Worm (Caenorhabditis elegans) whole organism, midembryonic: ENCODE measurements around the gene str-13.

ENCODE experiments used
- T22C8.4 ChIP-seq: fragments of 200-800 bp; sonication (Bioruptor generic); IDR thresholded peaks from 2 replicates; pipeline ENCODE4 v1.3.6; 2022; ENCODE audit warnings: missing genetic modification characterization, missing compliant biosample characterization
- cog-1 ChIP-seq: sonication (generic microtip); optimal IDR thresholded peaks from 2 replicates; lab custom pipeline; 2016; ENCODE audit warnings: missing genetic modification characterization, missing compliant biosample characterization
- flt-1 ChIP-seq: fragments of 200-800 bp; sonication (Bioruptor generic); IDR thresholded peaks from 2 replicates; pipeline ENCODE4 v1.3.6; 2022; ENCODE audit warnings: missing genetic modification characterization, missing compliant biosample characterization
- klf-2 ChIP-seq: fragments of 200-800 bp; sonication (Bioruptor generic); conservative IDR thresholded peaks from 2 replicates; pipeline ENCODE4 v1.3.6; 2022; ENCODE audit warnings: missing genetic modification reagents, missing genetic modification characterization, missing compliant biosample characterization
- med-1 ChIP-seq: sonication (generic microtip); optimal IDR thresholded peaks from 2 replicates; lab custom pipeline; 2017; ENCODE audit warnings: missing genetic modification characterization, mild to moderate bottlenecking, missing compliant biosample characterization, antibody characterized with exemption, missing genetic modification reagents; ENCODE audit not compliant: insufficient read depth
- ref-1 ChIP-seq: fragments of 200-800 bp; sonication (Bioruptor generic); conservative IDR thresholded peaks from 2 replicates; pipeline ENCODE4 v1.3.6; 2022; ENCODE audit warnings: missing genetic modification reagents, missing genetic modification characterization, missing compliant biosample characterization
- tab-1 ChIP-seq: fragments of 200-800 bp; sonication (Bioruptor generic); IDR thresholded peaks from 2 replicates; pipeline ENCODE4 v1.3.6; 2022; ENCODE audit warnings: missing genetic modification characterization, missing compliant biosample characterization
- ztf-23 ChIP-seq: fragments of 200-800 bp; sonication (Bioruptor generic); IDR thresholded peaks from 2 replicates; pipeline ENCODE4 v1.3.6; 2022; ENCODE audit warnings: missing genetic modification reagents, missing genetic modification characterization, missing compliant biosample characterization
- ztf-29 ChIP-seq: fragments of 200-800 bp; sonication (Bioruptor generic); IDR thresholded peaks from 2 replicates; pipeline ENCODE4 v1.3.6; 2022; ENCODE audit warnings: missing genetic modification reagents, missing genetic modification characterization, missing compliant biosample characterization

Gene str-13

DNA sequence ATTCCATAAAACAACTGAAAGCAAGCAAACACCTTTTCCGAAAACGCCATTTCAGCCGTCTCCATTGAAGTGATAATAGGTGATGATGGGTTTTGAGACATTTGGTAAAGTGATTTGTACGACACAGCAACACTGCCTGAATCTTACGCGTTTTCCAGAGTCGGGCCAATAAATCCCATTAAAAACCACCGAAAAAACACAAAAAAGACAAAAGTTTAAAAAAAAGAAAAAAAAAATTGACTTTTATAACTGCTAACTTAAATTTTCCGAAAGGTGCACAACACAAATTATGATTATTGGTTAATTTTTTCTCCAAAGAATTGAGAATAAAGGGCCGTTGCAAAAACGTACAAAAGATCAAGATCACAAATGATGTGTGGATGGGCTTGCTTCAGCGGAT, 7.4 kb upstream of the str-13 start, which contains the start of gene srg-57:
TSS of gene srg-57 (minus strand) at position 101 of the 400 bp plus-strand sequence.
- TF ChIP-seq T22C8.4 (no peak), cog-1 (tag; lab: Kevin White, UChicago) (no peak), klf-2 (GFP tag; lab: Robert Waterston, UW) (no peak), ref-1 (GFP tag; lab: Robert Waterston, UW) (no peak), tab-1 (no peak), med-1 (GFP tag; lab: Kevin White, UChicago) (no peak), ztf-23 (no peak), ztf-29 (no peak), flt-1 (no peak)

- TF ChIP-seq flt-1 (no peak), cog-1 (tag; lab: Kevin White, UChicago) (no peak), tab-1 (no peak), ref-1 (GFP tag; lab: Robert Waterston, UW) (no peak), T22C8.4 (no peak), klf-2 (GFP tag; lab: Robert Waterston, UW) (no peak), med-1 (GFP tag; lab: Kevin White, UChicago) (no peak), ztf-23 (no peak), ztf-29 (no peak)
Observed at ce11 chrV:2730784-2731480, 3.9 kb upstream of the str-13 start, which contains the start of gene dod-3. TSS of gene dod-3 (minus strand) at chrV:2731098.

DNA sequence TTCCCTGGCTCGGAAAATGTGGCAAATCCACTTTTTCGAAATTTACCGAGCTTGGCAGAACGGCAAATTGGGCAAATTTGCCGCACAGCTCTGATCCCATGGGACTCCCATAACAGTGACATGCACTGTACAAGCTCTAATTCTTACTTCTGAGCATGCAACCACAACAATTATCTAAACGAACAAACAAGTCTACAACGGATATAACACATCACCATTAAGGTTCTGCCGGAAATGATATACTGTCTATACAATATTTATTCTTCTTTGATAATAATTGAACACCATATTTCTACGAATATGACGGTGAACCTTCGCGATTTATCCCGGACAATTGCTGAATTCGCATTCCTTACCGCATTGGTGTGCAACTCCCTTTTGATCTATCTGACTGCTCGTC, 1.2 kb upstream of the str-13 start, which contains the start of gene str-33:
TSS of gene str-33 (plus strand) at position 301 of the 400 bp plus-strand sequence.
- TF ChIP-seq ztf-29, result no peak
- no peak for TF ChIP-seq klf-2 (GFP tag; lab: Robert Waterston, UW)
- TF ChIP-seq tab-1, result no peak
- TF ChIP-seq T22C8.4, result no peak
- no peak for TF ChIP-seq cog-1 (tag; lab: Kevin White, UChicago)
- TF ChIP-seq flt-1, result no peak
- TF ChIP-seq ref-1 (GFP tag; lab: Robert Waterston, UW), result no peak
- TF ChIP-seq ztf-23, result no peak
- TF ChIP-seq med-1 (GFP tag; lab: Kevin White, UChicago), result no peak

ce11 chrV:2725225-2725624, 1.8 kb downstream of the str-13 start, which contains the start of gene srg-59:
TSS of gene srg-59 (minus strand) at chrV:2725325.
- no peak for TF ChIP-seq klf-2 (GFP tag; lab: Robert Waterston, UW)
- no peak for TF ChIP-seq cog-1 (tag; lab: Kevin White, UChicago)
- no peak for TF ChIP-seq flt-1
- no peak for TF ChIP-seq tab-1
- no peak for TF ChIP-seq ztf-29
- no peak for TF ChIP-seq ref-1 (GFP tag; lab: Robert Waterston, UW)
- TF ChIP-seq T22C8.4, result no peak
- TF ChIP-seq med-1 (GFP tag; lab: Kevin White, UChicago), result no peak
- TF ChIP-seq ztf-23, result no peak

DNA sequence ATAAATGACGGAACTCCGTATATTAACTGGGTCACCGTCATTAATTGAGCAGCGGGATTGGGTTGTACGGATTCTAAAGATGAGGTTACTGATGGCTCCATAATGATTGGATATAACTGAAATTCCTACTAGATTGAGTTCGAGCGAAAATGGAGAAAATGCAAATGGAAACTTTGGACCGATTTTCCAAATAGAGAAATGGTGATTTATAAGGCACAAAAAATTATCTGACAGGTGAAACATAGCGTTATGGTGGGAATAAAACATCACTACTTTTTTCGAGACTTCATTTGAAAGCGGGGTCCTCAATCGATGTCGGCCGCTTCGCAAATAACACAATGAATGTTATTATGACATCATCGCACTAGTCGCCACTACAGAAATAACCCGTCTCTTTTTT, 4.4 kb downstream of the str-13 start, which contains the start of gene srg-60:
TSS of gene srg-60 (minus strand) at position 101 of the 400 bp plus-strand sequence.
- TF ChIP-seq flt-1 (no peak), T22C8.4 (no peak), tab-1 (no peak)

DNA sequence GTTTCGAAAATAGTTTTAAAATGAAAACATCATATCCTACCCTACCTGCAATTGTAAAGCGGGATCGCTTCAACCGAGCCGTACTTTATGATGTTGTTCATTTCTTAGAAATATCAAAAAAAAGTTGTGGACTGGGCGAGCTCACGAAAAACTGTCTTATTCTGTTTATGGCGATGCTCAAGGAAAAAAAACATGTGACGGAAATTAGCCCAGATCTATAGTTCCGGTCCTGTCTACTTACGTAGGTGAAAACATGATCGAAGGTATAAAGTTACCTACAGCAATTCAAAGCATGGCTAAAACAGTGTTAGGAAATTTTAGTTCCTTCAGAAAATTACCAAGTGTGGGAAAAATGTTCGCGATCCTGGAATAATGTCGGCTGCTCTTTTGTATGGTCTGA, 6.2 kb downstream of the str-13 start, which contains the start of gene srt-27:
TSS of gene srt-27 (minus strand) at position 101 of the 400 bp plus-strand sequence.
- TF ChIP-seq tab-1 (no peak), klf-2 (GFP tag; lab: Robert Waterston, UW) (no peak), ref-1 (GFP tag; lab: Robert Waterston, UW) (no peak), T22C8.4 (no peak), ztf-29 (no peak), ztf-23 (no peak), med-1 (GFP tag; lab: Kevin White, UChicago) (no peak)

DNA sequence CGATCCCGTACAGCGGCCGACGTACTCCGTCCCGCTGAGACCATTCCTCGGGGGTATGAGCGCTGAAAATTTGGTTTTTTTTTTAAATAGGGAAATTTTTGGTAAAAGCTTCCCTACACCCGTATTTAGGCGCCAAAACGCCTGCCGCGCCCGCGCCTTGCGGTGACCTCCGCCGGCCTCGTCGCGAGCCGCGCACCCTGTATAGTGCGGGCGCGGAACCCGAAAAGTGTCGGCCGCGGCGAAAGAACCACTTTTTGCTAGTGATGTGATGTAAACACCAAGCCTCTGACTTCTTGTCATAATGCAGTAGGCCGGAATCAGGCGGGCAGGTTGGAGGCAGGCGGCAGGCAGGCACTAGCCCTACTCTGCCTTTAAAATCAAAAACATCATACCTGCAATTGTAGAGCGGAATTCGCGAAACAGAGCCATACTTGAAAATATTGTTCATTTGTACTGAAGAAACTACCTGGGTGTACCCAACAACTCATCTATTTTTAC, 8.3 kb downstream of the str-13 start, which contains the start of gene srt-29:
TSS of gene srt-29 (minus strand) at position 448 of the 498 bp plus-strand sequence.
- TF ChIP-seq tab-1 (no peak), ref-1 (GFP tag; lab: Robert Waterston, UW) (no peak), flt-1 (no peak), ztf-23 (no peak), T22C8.4 (no peak), ztf-29 (no peak), med-1 (GFP tag; lab: Kevin White, UChicago) (no peak), cog-1 (tag; lab: Kevin White, UChicago) (no peak), klf-2 (GFP tag; lab: Robert Waterston, UW) (no peak)

- TF ChIP-seq klf-2 (GFP tag; lab: Robert Waterston, UW), result no peak
Observed at ce11 chrV:2716933-2717332, 10.1 kb downstream of the str-13 start.

DNA sequence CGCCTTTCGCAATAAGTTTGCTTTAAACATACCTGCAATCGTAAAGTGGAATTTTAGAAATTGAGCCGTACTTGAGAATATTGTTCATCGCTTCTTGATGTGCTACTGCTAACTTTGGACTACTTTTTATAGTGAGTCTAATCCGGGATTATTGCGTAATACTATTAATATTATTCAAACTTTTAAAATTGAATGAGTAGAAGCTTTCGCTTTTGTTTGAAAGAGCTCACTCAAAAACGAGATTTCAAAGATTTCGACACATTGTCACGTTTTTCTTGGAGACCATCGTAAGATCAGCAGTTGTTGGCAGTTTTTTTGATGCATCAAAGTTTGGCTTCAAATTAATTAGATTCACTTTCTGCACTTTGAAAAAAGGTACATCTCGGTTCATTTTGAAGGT, 13.5 kb downstream of the str-13 start, which contains the start of gene srt-28:
TSS of gene srt-28 (minus strand) at position 101 of the 400 bp plus-strand sequence.
- no peak for TF ChIP-seq ref-1 (GFP tag; lab: Robert Waterston, UW)
- TF ChIP-seq T22C8.4, result no peak
- TF ChIP-seq tab-1, result no peak
- no peak for TF ChIP-seq ztf-29
- no peak for TF ChIP-seq cog-1 (tag; lab: Kevin White, UChicago)
- no peak for TF ChIP-seq flt-1
- TF ChIP-seq ztf-23, result no peak

DNA sequence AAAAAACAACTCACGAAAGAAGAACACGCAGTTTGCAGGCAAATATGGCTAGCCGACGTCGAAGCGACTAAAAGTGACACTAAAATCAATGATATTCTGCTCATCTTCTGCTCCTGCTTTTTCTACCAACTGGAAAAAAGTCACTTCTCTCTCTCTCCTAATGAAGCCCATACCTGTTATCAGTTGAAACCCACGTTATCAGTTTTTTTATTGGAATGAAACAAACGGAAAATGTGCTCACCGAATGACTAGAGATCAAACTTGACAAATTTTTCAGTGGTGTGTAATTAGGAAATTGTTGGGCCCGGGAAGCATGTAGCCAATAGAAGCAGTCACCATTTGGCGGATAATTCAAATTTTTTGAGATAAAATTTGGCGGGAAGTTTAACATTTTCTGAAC, 15.6 kb downstream of the str-13 start, which contains the start of gene C24B9.3:
TSS of gene C24B9.3 (minus strand) at position 171 of the 400 bp plus-strand sequence.
- TF ChIP-seq ztf-29 (no peak), tab-1 (no peak), ztf-23 (no peak), T22C8.4 (no peak), flt-1 (no peak), ref-1 (GFP tag; lab: Robert Waterston, UW) (no peak), cog-1 (tag; lab: Kevin White, UChicago) (no peak), med-1 (GFP tag; lab: Kevin White, UChicago) (no peak), klf-2 (GFP tag; lab: Robert Waterston, UW) (no peak)
